Worm (Caenorhabditis elegans): ENCODE measurements around the gene fbxc-49.

Gene fbxc-49

ce11 chrII:2075513-2075912, 8.4 kb upstream of the fbxc-49 start, which contains the start of gene F07E5.8:
Gene F07E5.8, minus strand, starts transcription at chrII:2075613.
- TF ChIP-seq hpl-2 (GFP tag; optimal IDR thresholded peaks at IDR 0.05) (no peak), pag-3 (tag; optimal IDR thresholded peaks at IDR 0.05; ENCODE audit: borderline replicate concordance, insufficient read depth) (no peak), unc-62 (GFP tag; optimal IDR thresholded peaks at IDR 0.05) (no peak), egl-13 (tag; optimal IDR thresholded peaks at IDR 0.05) (no peak), grh-1 (GFP tag; IDR thresholded peaks at IDR 0.05) (no peak), fkh-8 (tag; optimal IDR thresholded peaks at IDR 0.05) (no peak), sox-4 (tag; optimal IDR thresholded peaks at IDR 0.05) (no peak), C16A3.4 (tag; optimal IDR thresholded peaks at IDR 0.05) (no peak), lin-35 (GFP tag; optimal IDR thresholded peaks at IDR 0.05) (no peak), swsn-7 (tag; optimal IDR thresholded peaks at IDR 0.05) (no peak), efl-3 (GFP tag; optimal IDR thresholded peaks at IDR 0.05) (no peak), xbp-1 (tag; optimal IDR thresholded peaks at IDR 0.05) (no peak), mef-2 (tag; optimal IDR thresholded peaks at IDR 0.05) (no peak), ama-1 (optimal IDR thresholded peaks at IDR 0.05) (no peak)

- no peak for TF ChIP-seq nhr-11 (tag; optimal IDR thresholded peaks at IDR 0.05)
- no peak for TF ChIP-seq egl-13 (tag; optimal IDR thresholded peaks at IDR 0.05)
- no peak for TF ChIP-seq lin-35 (GFP tag; optimal IDR thresholded peaks at IDR 0.05)
- TF ChIP-seq alr-1 (tag; optimal IDR thresholded peaks at IDR 0.05; ENCODE audit: borderline replicate concordance), result no peak
- no peak for TF ChIP-seq grh-1 (GFP tag; IDR thresholded peaks at IDR 0.05)
- no peak for TF ChIP-seq hlh-17 (GFP tag; optimal IDR thresholded peaks at IDR 0.05; ENCODE audit: borderline replicate concordance)
- TF ChIP-seq nhr-77 (tag; optimal IDR thresholded peaks at IDR 0.05), result no peak
- TF ChIP-seq C34B4.2 (tag; optimal IDR thresholded peaks at IDR 0.05), result no peak
- no peak for TF ChIP-seq lir-3 (tag; optimal IDR thresholded peaks at IDR 0.05; ENCODE audit: poor library complexity)
- TF ChIP-seq lin-15B (tag; optimal IDR thresholded peaks at IDR 0.05), result no peak
- no peak for TF ChIP-seq fkh-8 (tag; optimal IDR thresholded peaks at IDR 0.05)
- no peak for TF ChIP-seq zag-1 (tag; optimal IDR thresholded peaks at IDR 0.05)
- TF ChIP-seq ces-1 (GFP tag; optimal IDR thresholded peaks at IDR 0.05), result no peak
These were observed 7.5 kb upstream of the fbxc-49 start for ce11 chrII:2076467-2076866.

- TF ChIP-seq unc-98 (GFP tag; IDR thresholded peaks at IDR 0.05) (no peak), efl-1 (optimal IDR thresholded peaks at IDR 0.05) (no peak), efl-1 (GFP tag; optimal IDR thresholded peaks at IDR 0.05 in 1 of 2) (peak in 1 of 2 experiments; percentile 9)
These were observed 3.5 kb upstream of the fbxc-49 start, which contains the start of gene F07E5.9 for ce11 chrII:2080425-2080824. Gene F07E5.9, minus strand, starts transcription at chrII:2080525.

ce11 chrII:2081257-2081656, 2.7 kb upstream of the fbxc-49 start, which contains the start of gene T16A1.4:
Gene T16A1.4, plus strand, starts transcription at chrII:2081557.
- TF ChIP-seq C04F5.9 (tag; optimal IDR thresholded peaks at IDR 0.05), result no peak
- no peak for TF ChIP-seq egl-13 (tag; optimal IDR thresholded peaks at IDR 0.05)
- TF ChIP-seq jun-1 (tag; optimal IDR thresholded peaks at IDR 0.05), result no peak
- no peak for TF ChIP-seq unc-62 (GFP tag; optimal IDR thresholded peaks at IDR 0.05)
- TF ChIP-seq fkh-4 (tag; optimal IDR thresholded peaks at IDR 0.05; ENCODE audit: borderline replicate concordance), result no peak
- TF ChIP-seq alr-1 (tag; optimal IDR thresholded peaks at IDR 0.05; ENCODE audit: borderline replicate concordance), result no peak
- TF ChIP-seq xbp-1 (tag; optimal IDR thresholded peaks at IDR 0.05), result no peak

ce11 chrII:2087206-2087605, 3.3 kb downstream of the fbxc-49 start:
- no peak for TF ChIP-seq lin-13 (GFP tag; optimal IDR thresholded peaks at IDR 0.05)
- TF ChIP-seq skn-1 (tag; optimal IDR thresholded peaks at IDR 0.05), result no peak
- TF ChIP-seq mep-1 (tag; optimal IDR thresholded peaks at IDR 0.05), result no peak
- no peak for TF ChIP-seq ceh-82 (tag; optimal IDR thresholded peaks at IDR 0.05)
- TF ChIP-seq grh-1 (GFP tag; IDR thresholded peaks at IDR 0.05), result no peak
- TF ChIP-seq alr-1 (tag; optimal IDR thresholded peaks at IDR 0.05; ENCODE audit: borderline replicate concordance), result no peak
- TF ChIP-seq pqm-1 (tag; optimal IDR thresholded peaks at IDR 0.05), result no peak
- TF ChIP-seq jun-1 (tag; optimal IDR thresholded peaks at IDR 0.05), result no peak
- no peak for TF ChIP-seq C16A3.4 (tag; optimal IDR thresholded peaks at IDR 0.05)
- TF ChIP-seq tlp-1 (tag; optimal IDR thresholded peaks at IDR 0.05), result no peak
